Worm (Caenorhabditis elegans): ENCODE data around the gene sri-27.

DNA sequence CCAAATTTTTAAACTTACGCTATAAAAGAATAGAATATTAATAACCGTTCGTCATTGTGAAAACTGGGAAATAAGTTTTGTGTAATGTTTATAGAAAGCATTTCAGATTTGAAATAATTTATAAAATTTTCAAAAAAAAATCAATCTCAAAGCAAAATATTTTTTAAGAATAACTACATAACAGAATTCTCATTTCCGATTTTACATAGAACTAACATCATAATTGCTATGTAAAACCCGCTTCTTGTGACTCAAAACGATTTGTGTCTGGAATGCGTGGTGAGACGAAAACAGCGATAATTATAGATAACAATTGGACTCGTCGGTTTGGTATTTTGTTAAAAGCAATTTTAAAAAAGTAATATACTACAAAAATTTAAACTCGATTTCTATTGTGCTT is 44.7 kb upstream of the sri-27 start, which contains the start of gene srw-91:
- TF ChIP-seq snpc-4 (tag; optimal IDR thresholded peaks at IDR 0.05) (no peak), lin-39 (tag; optimal IDR thresholded peaks at IDR 0.05) (no peak), R02D3.7 (tag; optimal IDR thresholded peaks at IDR 0.05) (no peak)

Measured in whole organism, L4 larva.